Fruit fly (Drosophila melanogaster): Measurements from ENCODE around the gene spir.

spir gene

dm6 chr2L:20314693-20315268, 3.8 kb downstream of the spir start:
- TF ChIP-seq Myc (optimal IDR thresholded peaks at IDR 0.05) (no peak), insv (optimal IDR thresholded peaks at IDR 0.05) (no peak), ttk (optimal IDR thresholded peaks at IDR 0.05) (no peak), psq (optimal IDR thresholded peaks at IDR 0.05) (no peak)

dm6 chr2L:20321207-20321773, 10.3 kb downstream of the spir start:
- TF ChIP-seq insv (optimal IDR thresholded peaks at IDR 0.05), result no peak
- no peak for TF ChIP-seq psq (optimal IDR thresholded peaks at IDR 0.05)
- TF ChIP-seq ttk (optimal IDR thresholded peaks at IDR 0.05), result no peak
- no peak for TF ChIP-seq h (optimal IDR thresholded peaks at IDR 0.05)
- no peak for TF ChIP-seq Sin3A (optimal IDR thresholded peaks at IDR 0.05)
- TF ChIP-seq Myc (optimal IDR thresholded peaks at IDR 0.05), result no peak

DNA sequence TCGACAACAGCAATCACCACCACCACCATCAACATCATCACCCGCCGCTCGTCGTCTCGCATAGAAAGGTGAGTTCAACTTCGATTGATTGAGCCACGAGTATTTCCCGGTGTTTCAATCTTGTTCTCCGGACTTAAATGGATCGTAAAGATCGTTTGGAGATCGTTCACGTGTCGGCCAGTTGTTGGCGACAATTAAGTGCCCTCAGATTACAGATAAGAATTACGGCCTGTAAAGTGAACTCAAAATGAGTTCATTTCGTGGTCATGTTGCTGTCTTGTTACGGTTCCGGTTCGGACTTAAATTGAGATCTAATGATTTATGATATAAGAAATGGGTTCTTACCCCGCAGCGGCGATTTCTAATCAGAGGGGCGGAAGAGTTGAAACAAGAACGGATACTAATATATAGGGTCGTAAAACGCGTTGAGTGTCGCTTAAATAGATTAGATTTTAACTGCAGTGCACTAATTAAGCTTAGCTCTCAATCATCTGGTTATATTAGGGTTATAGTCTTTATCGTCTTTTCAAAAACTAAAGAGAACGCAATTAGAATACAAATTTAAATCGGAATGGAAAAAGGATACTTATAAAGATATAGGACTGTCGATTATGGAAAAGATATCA, 11.1 kb downstream of the spir start:
- TF ChIP-seq Myc (optimal IDR thresholded peaks at IDR 0.05) (no peak), insv (optimal IDR thresholded peaks at IDR 0.05) (no peak), psq (optimal IDR thresholded peaks at IDR 0.05) (no peak), h (optimal IDR thresholded peaks at IDR 0.05) (no peak), ttk (optimal IDR thresholded peaks at IDR 0.05) (no peak), Sin3A (optimal IDR thresholded peaks at IDR 0.05) (no peak)

dm6 chr2L:20325383-20325782, 14.4 kb downstream of the spir start:
- TF ChIP-seq Sin3A (optimal IDR thresholded peaks at IDR 0.05), result no peak

- no peak for TF ChIP-seq ttk (optimal IDR thresholded peaks at IDR 0.05)
- no peak for TF ChIP-seq insv (optimal IDR thresholded peaks at IDR 0.05)
- TF ChIP-seq h (optimal IDR thresholded peaks at IDR 0.05), result no peak
- TF ChIP-seq Sin3A (optimal IDR thresholded peaks at IDR 0.05), result no peak
Observed at dm6 chr2L:20326317-20326716, 15.3 kb downstream of the spir start.

dm6 chr2L:20327375-20327774, 16.4 kb downstream of the spir start:
- TF ChIP-seq insv (optimal IDR thresholded peaks at IDR 0.05) (no peak), ttk (optimal IDR thresholded peaks at IDR 0.05) (no peak), Myc (optimal IDR thresholded peaks at IDR 0.05) (no peak), psq (optimal IDR thresholded peaks at IDR 0.05) (no peak), h (optimal IDR thresholded peaks at IDR 0.05) (no peak), Sin3A (optimal IDR thresholded peaks at IDR 0.05) (no peak)

- no peak for TF ChIP-seq h (optimal IDR thresholded peaks at IDR 0.05)
- TF ChIP-seq insv (optimal IDR thresholded peaks at IDR 0.05), result no peak
- no peak for TF ChIP-seq psq (optimal IDR thresholded peaks at IDR 0.05)
- no peak for TF ChIP-seq ttk (optimal IDR thresholded peaks at IDR 0.05)
- TF ChIP-seq Sin3A (optimal IDR thresholded peaks at IDR 0.05), result no peak
- TF ChIP-seq Myc (optimal IDR thresholded peaks at IDR 0.05), result no peak
Observed at dm6 chr2L:20327963-20328362, 16.9 kb downstream of the spir start.

DNA sequence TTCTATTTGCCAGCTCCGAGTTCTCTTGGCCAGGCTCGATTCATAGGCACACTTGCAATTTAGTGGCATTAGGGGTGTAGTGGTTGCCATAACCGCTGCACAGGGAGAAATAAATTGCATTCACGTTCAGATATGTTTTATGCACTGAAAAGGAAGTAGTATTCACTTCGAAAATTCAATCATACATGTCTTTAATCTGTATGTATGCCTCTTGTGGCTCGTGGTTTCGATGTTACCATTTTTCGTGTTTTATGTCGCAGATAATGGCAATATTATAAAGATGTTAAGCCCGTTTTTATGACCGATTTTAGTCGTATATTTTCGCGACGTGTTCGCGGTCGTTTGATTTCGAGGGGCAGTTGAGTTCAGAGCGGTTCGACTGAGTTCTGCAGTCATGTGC, 17.6 kb downstream of the spir start:
- TF ChIP-seq psq (optimal IDR thresholded peaks at IDR 0.05) (no peak), h (optimal IDR thresholded peaks at IDR 0.05) (no peak), ttk (optimal IDR thresholded peaks at IDR 0.05) (no peak), Myc (optimal IDR thresholded peaks at IDR 0.05) (no peak), Sin3A (optimal IDR thresholded peaks at IDR 0.05) (no peak), insv (optimal IDR thresholded peaks at IDR 0.05) (no peak)

DNA sequence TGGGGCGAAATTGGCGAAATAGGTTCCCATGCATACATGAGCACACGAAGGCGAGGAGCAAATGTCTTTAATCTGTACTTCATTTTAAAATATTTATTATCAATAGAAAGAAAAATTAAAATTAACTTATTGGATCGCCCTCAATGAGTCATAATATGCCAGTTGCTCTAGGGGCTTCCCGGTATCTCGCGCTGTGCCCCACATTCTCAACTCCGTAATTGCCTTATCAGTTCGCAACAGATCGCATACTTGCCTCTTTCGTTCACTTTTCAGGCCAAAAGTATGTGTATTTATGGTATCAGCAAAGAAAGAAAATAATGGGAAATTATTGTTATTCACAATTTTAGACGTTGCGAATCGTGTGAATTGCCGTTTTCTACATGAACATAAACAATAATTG, 18.6 kb downstream of the spir start:
- TF ChIP-seq psq (optimal IDR thresholded peaks at IDR 0.05) (no peak), Sin3A (optimal IDR thresholded peaks at IDR 0.05) (no peak), insv (optimal IDR thresholded peaks at IDR 0.05) (no peak), Myc (optimal IDR thresholded peaks at IDR 0.05) (no peak), h (optimal IDR thresholded peaks at IDR 0.05) (no peak)

- TF ChIP-seq ttk (optimal IDR thresholded peaks at IDR 0.05) (no peak), Myc (optimal IDR thresholded peaks at IDR 0.05) (no peak), Sin3A (optimal IDR thresholded peaks at IDR 0.05) (no peak), psq (optimal IDR thresholded peaks at IDR 0.05) (no peak), insv (optimal IDR thresholded peaks at IDR 0.05) (no peak)
Observed at dm6 chr2L:20332978-20333377, 22.0 kb downstream of the spir start.

DNA sequence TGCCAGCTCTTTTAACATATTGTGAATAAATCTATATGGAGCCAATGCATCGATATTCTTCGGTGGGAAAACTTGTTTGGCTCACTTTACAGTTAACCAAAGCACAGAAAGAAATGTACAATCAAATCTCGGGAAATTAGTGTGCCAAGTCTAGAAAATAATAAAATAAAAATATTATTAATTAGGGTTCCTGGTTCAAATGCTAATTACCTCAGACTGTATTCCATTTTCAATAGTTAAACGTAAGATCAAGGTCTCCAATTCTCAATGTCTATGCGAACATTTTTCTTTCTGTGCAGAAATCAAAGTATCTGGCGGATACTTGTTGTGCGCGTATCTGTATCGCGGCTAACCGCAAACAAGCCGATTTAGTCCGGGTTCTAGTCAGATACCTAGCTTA, 23.9 kb downstream of the spir start:
- no peak for TF ChIP-seq h (optimal IDR thresholded peaks at IDR 0.05)
- TF ChIP-seq psq (optimal IDR thresholded peaks at IDR 0.05), result no peak
- TF ChIP-seq insv (optimal IDR thresholded peaks at IDR 0.05), result no peak
- no peak for TF ChIP-seq Sin3A (optimal IDR thresholded peaks at IDR 0.05)
- no peak for TF ChIP-seq Myc (optimal IDR thresholded peaks at IDR 0.05)
- no peak for TF ChIP-seq ttk (optimal IDR thresholded peaks at IDR 0.05)

dm6 chr2L:20337800-20338199, 26.8 kb downstream of the spir start:
- TF ChIP-seq Sin3A (optimal IDR thresholded peaks at IDR 0.05), result no peak
- no peak for TF ChIP-seq h (optimal IDR thresholded peaks at IDR 0.05)
- no peak for TF ChIP-seq psq (optimal IDR thresholded peaks at IDR 0.05)
- no peak for TF ChIP-seq ttk (optimal IDR thresholded peaks at IDR 0.05)
- TF ChIP-seq Myc (optimal IDR thresholded peaks at IDR 0.05), result no peak
- TF ChIP-seq insv (optimal IDR thresholded peaks at IDR 0.05), result no peak

DNA sequence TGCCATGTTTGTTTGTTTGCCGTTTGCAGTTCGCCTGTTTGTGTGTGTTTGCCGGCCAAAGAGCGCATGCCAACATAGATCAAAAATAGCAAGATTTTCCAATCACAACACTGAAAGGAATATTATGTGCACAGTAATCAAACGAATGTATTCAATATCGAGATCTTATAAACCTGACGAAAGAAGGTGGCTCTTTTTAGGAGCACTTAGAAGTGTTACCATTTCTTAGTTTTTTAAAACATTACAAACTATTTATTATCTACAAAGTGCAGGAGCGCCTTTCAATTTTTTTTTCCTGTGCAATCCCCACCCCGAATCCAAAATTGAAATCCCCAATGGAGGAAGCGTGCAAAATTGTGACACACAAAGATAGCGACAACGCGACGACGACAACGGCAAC, 29.6 kb downstream of the spir start:
- TF ChIP-seq ttk (optimal IDR thresholded peaks at IDR 0.05) (no peak), insv (optimal IDR thresholded peaks at IDR 0.05) (no peak), Sin3A (optimal IDR thresholded peaks at IDR 0.05) (no peak), Myc (optimal IDR thresholded peaks at IDR 0.05) (no peak), psq (optimal IDR thresholded peaks at IDR 0.05) (no peak), h (optimal IDR thresholded peaks at IDR 0.05) (no peak)
